Fruit fly (Drosophila melanogaster) whole organism, prepupa: ENCODE measurements around the gene CG18130.

Experiments
- CG10669 ChIP-seq: fragments of 200-800 bp; sonication (Bioruptor generic); optimal IDR thresholded peaks from 3 replicates; lab custom pipeline; 2018; ENCODE audit warnings: missing biosample characterization, mild to moderate bottlenecking, missing genetic modification characterization, moderate library complexity
- CG11762 ChIP-seq: fragments of 200-800 bp; sonication (Bioruptor generic); optimal IDR thresholded peaks from 3 replicates; lab custom pipeline; 2016; ENCODE audit warnings: missing biosample characterization, missing genetic modification characterization; ENCODE audit not compliant: insufficient read depth
- CG11902 ChIP-seq: fragments of 200-800 bp; sonication (Bioruptor generic); optimal IDR thresholded peaks from 3 replicates; lab custom pipeline; 2016; ENCODE audit warnings: missing biosample characterization, missing genetic modification characterization
- CG15336 ChIP-seq: fragments of 200-800 bp; sonication (Bioruptor generic); IDR thresholded peaks from 2 replicates; pipeline ENCODE4 v1.3.6; 2022; ENCODE audit warnings: missing biosample characterization, missing genetic modification characterization
- CG3032 ChIP-seq: fragments of 200-800 bp; optimal IDR thresholded peaks from 2 replicates; lab custom pipeline; 2019; ENCODE audit warnings: missing biosample characterization, mild to moderate bottlenecking, missing genetic modification characterization, moderate library complexity
- CG32006 ChIP-seq: fragments of 200-800 bp; sonication (Bioruptor generic); optimal IDR thresholded peaks from 3 replicates; lab custom pipeline; 2017; ENCODE audit warnings: missing biosample characterization, mild to moderate bottlenecking, missing genetic modification characterization
- CG34406 ChIP-seq: fragments of 200-800 bp; sonication (Bioruptor generic); optimal IDR thresholded peaks from 3 replicates; lab custom pipeline; 2016; ENCODE audit warnings: missing biosample characterization, missing genetic modification characterization
- CG6163 ChIP-seq: fragments of 200-800 bp; sonication (Bioruptor generic); IDR thresholded peaks from 3 replicates; pipeline ENCODE4 v1.3.6; 2022; ENCODE audit warnings: missing biosample characterization, missing genetic modification characterization
- CG6792 ChIP-seq: fragments of 200-800 bp; sonication (Bioruptor generic); optimal IDR thresholded peaks from 3 replicates; lab custom pipeline; 2016; ENCODE audit warnings: missing biosample characterization, missing genetic modification characterization
- CG6808 ChIP-seq: fragments of 200-800 bp; sonication (Bioruptor generic); optimal IDR thresholded peaks from 3 replicates; lab custom pipeline; 2017; ENCODE audit warnings: missing biosample characterization, missing genetic modification characterization, mild to moderate bottlenecking, moderate library complexity, missing genetic modification reagents
- CG6854 ChIP-seq: fragments of 200-800 bp; sonication (Bioruptor generic); optimal IDR thresholded peaks from 2 replicates; lab custom pipeline; 2017; ENCODE audit warnings: missing biosample characterization, mild to moderate bottlenecking, missing genetic modification characterization
- CG8119 ChIP-seq: fragments of 200-800 bp; sonication (Bioruptor generic); IDR thresholded peaks from 3 replicates; pipeline ENCODE4 v1.3.6; 2022; ENCODE audit warnings: missing biosample characterization, missing genetic modification characterization
- CG8632 ChIP-seq: fragments of 200-800 bp; sonication (Bioruptor generic); optimal IDR thresholded peaks from 3 replicates; lab custom pipeline; 2016; ENCODE audit warnings: missing biosample characterization, missing genetic modification characterization
- Eip78C ChIP-seq: fragments of 200-800 bp; sonication (Bioruptor generic); peaks from one replicate; lab custom pipeline; 2016; ENCODE audit warnings: missing biosample characterization, missing genetic modification characterization
- Eip93F ChIP-seq: fragments of 200-800 bp; sonication (Bioruptor generic); optimal IDR thresholded peaks from 2 replicates; lab custom pipeline; 2016; ENCODE audit warnings: missing biosample characterization, mild to moderate bottlenecking, missing genetic modification characterization
- Ets21C ChIP-seq: fragments of 200-800 bp; sonication (Bioruptor generic); optimal IDR thresholded peaks from 3 replicates; lab custom pipeline; 2016; ENCODE audit warnings: missing biosample characterization, missing genetic modification characterization
- Ets96B ChIP-seq: fragments of 200-800 bp; optimal IDR thresholded peaks from 2 replicates; lab custom pipeline; 2019; ENCODE audit warnings: missing biosample characterization, mild to moderate bottlenecking, missing genetic modification characterization, moderate library complexity
- Gug ChIP-seq: fragments of 200-800 bp; sonication (Bioruptor generic); IDR thresholded peaks from 2 replicates; pipeline ENCODE4 v1.3.6; 2022; ENCODE audit warnings: missing biosample characterization, missing genetic modification characterization
- Hr38 ChIP-seq: sonication (Bioruptor generic); optimal IDR thresholded peaks from 2 replicates; lab custom pipeline; 2016; ENCODE audit warnings: missing biosample characterization, missing genetic modification characterization
- Hr39 ChIP-seq: fragments of 200-800 bp; sonication (Bioruptor generic); optimal IDR thresholded peaks from 2 replicates; lab custom pipeline; 2016; ENCODE audit warnings: missing biosample characterization, missing genetic modification characterization
- Hr4 ChIP-seq: fragments of 200-800 bp; sonication (Bioruptor generic); optimal IDR thresholded peaks from 3 replicates; lab custom pipeline; 2016; ENCODE audit warnings: missing biosample characterization, missing genetic modification characterization
- Lpt ChIP-seq: fragments of 200-800 bp; sonication (Bioruptor generic); optimal IDR thresholded peaks from 3 replicates; lab custom pipeline; 2016; ENCODE audit warnings: missing biosample characterization, missing genetic modification characterization
- Smox ChIP-seq: fragments of 200-800 bp; sonication (Bioruptor generic); optimal IDR thresholded peaks from 3 replicates; lab custom pipeline; 2016; ENCODE audit warnings: missing biosample characterization, missing genetic modification characterization
- Sox14 ChIP-seq: fragments of 200-800 bp; sonication (Bioruptor generic); optimal IDR thresholded peaks from 3 replicates; lab custom pipeline; 2016; ENCODE audit warnings: missing biosample characterization, missing genetic modification characterization
- Sox15 ChIP-seq: fragments of 200-800 bp; sonication (Bioruptor generic); optimal IDR thresholded peaks from 3 replicates; lab custom pipeline; 2016; ENCODE audit warnings: missing biosample characterization, missing genetic modification characterization
- achi ChIP-seq: fragments of 200-800 bp; sonication (Bioruptor generic); optimal IDR thresholded peaks from 3 replicates; lab custom pipeline; 2016; ENCODE audit warnings: missing biosample characterization, missing genetic modification characterization
- acj6 ChIP-seq: fragments of 200-800 bp; sonication (Bioruptor generic); optimal IDR thresholded peaks from 3 replicates; lab custom pipeline; 2016; ENCODE audit warnings: missing biosample characterization, missing genetic modification characterization
- cyc ChIP-seq: fragments of 200-800 bp; sonication (Bioruptor generic); optimal IDR thresholded peaks from 3 replicates; lab custom pipeline; 2016; ENCODE audit warnings: missing biosample characterization, missing genetic modification characterization
- dac ChIP-seq: fragments of 200-800 bp; sonication (Bioruptor generic); optimal IDR thresholded peaks from 2 replicates; lab custom pipeline; 2017; ENCODE audit warnings: missing biosample characterization, mild to moderate bottlenecking, missing genetic modification characterization
- eg ChIP-seq: fragments of 200-800 bp; sonication (Bioruptor generic); IDR thresholded peaks from 3 replicates; pipeline ENCODE4 v1.3.6; 2022; ENCODE audit warnings: missing biosample characterization, missing genetic modification characterization
- fd59A ChIP-seq: fragments of 200-800 bp; sonication (Bioruptor generic); optimal IDR thresholded peaks from 2 replicates; lab custom pipeline; 2017; ENCODE audit warnings: missing biosample characterization, mild to moderate bottlenecking, missing genetic modification characterization, missing genetic modification reagents
- fd85E ChIP-seq: fragments of 200-800 bp; sonication (Bioruptor generic); optimal IDR thresholded peaks from 3 replicates; lab custom pipeline; 2016; ENCODE audit warnings: missing biosample characterization, missing genetic modification characterization
- lz ChIP-seq: fragments of 200-800 bp; sonication (Bioruptor generic); optimal IDR thresholded peaks from 3 replicates; lab custom pipeline; 2016; ENCODE audit warnings: missing biosample characterization, missing genetic modification characterization
- net ChIP-seq: fragments of 200-800 bp; sonication (Bioruptor generic); optimal IDR thresholded peaks from 3 replicates; lab custom pipeline; 2016; ENCODE audit warnings: missing biosample characterization, missing genetic modification characterization
- pdm3 ChIP-seq: fragments of 200-800 bp; sonication (Bioruptor generic); optimal IDR thresholded peaks from 3 replicates; lab custom pipeline; 2016; ENCODE audit warnings: missing biosample characterization, missing genetic modification characterization
- spab ChIP-seq: fragments of 200-800 bp; sonication (Bioruptor generic); optimal IDR thresholded peaks from 2 replicates; lab custom pipeline; 2017; ENCODE audit warnings: missing biosample characterization, mild to moderate bottlenecking, missing genetic modification characterization, missing genetic modification reagents
- ss ChIP-seq, 2 experiments: fragments of 200-800 bp; sonication (Bioruptor generic); optimal IDR thresholded peaks; 2 replicates in 1 of 2; 3 replicates in 1 of 2; lab custom pipeline; 2017 to 2018; ENCODE audit warnings: mild to moderate bottlenecking in 2 of 2, missing biosample characterization in 2 of 2, missing genetic modification characterization in 2 of 2, moderate library complexity in 1 of 2
- vri ChIP-seq: fragments of 200-800 bp; sonication (Bioruptor generic); optimal IDR thresholded peaks from 3 replicates; lab custom pipeline; 2016; ENCODE audit warnings: missing biosample characterization, mild to moderate bottlenecking, missing genetic modification characterization

Gene CG18130

DNA sequence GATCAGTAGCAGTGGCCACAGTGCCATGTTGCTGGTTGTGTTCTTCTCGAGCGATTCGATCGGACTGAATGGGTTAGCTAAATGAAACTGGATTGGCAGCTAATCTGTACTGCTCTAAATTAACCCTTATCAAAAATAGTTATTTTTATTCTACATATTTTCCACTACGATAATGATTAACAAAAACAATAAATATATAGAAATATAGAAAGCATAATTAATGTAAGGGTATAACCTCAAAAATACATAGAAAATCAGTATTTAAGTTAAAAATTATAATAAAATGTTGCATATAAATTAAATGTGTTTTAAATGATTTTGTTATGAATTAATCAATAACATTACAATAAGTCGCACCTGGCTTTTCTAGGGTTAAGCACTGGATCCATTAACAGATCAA, 38.8 kb upstream of the CG18130 start, which contains the start of gene Cyp311a1:
Gene Cyp311a1, minus strand, starts transcription at position 66 of the 400 bp plus-strand sequence.
- TF ChIP-seq Hr38 (GFP tag; lab: Kevin White, UChicago), result no peak
- TF ChIP-seq CG11902, result no peak
- no peak for TF ChIP-seq Hr39 (GFP tag; lab: Kevin White, UChicago)
- TF ChIP-seq CG15336, result peak; percentile 52; the same call in 1 of the 2 replicates
- peak; percentile 43 for TF ChIP-seq Eip78C (GFP tag; lab: Kevin White, UChicago)
- peak; percentile 39; the same call in 1 of the 3 replicates for TF ChIP-seq CG8119 (GFP tag; lab: Robert Waterston, UW)
- 0 out of 3 replicates have a peak, but pooled peaks have one; percentile 7 for TF ChIP-seq eg (GFP tag; lab: Robert Waterston, UW)
- TF ChIP-seq Hr4 (GFP tag; lab: Kevin White, UChicago), result no peak
- no peak for TF ChIP-seq Eip93F (GFP tag; lab: Kevin White, UChicago)
- TF ChIP-seq CG34406 (GFP tag; lab: Kevin White, UChicago), result no peak
- TF ChIP-seq spab (GFP tag; lab: Kevin White, UChicago), result no peak
- TF ChIP-seq cyc, result no peak
- no peak for TF ChIP-seq CG6792 (GFP tag; lab: Kevin White, UChicago)

DNA sequence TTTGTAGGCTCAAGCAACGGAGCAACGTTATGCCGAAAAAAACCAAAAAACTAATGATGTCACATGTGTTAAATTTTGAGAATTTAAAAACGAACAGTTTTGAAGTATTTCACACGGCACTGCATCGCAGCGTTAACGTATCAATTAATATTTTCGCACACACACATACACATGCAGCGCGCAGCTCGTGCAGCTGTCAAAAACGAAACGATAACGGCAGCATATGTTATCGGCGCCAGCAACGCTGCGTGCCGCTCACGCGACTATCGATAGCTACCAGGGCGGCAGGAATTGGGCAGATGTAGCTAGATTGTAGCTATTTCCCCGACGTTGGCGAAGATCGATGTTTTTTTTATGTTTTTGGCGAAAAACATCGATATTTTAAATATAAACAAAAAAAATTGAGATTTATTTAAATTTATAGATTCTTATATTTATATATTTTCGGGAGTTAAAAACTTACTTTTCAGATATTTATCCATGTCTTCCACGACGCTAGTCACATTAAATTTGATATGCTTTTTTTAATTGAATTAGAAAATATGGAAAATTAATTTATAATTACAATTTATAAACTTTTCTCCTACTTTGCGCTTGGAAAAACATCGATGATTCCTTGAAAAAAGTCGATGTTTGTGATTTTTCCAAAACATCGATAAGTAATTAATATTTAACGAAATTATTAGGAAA, 36.4 kb upstream of the CG18130 start, which contains the start of gene Usp7:
Gene Usp7, minus strand, starts transcription at position 208 of the 690 bp plus-strand sequence.
- TF ChIP-seq lz (GFP tag; lab: Kevin White, UChicago) (no peak), ss (GFP tag; optimal IDR thresholded peaks at IDR 0.05; lab: Kevin White, UChicago) (peak in 1 of 2 experiments; percentile 47), Lpt (GFP tag; lab: Kevin White, UChicago) (no peak), vri (GFP tag; lab: Kevin White, UChicago) (no peak), achi (GFP tag; lab: Kevin White, UChicago) (peak; percentile 97), CG11902 (no peak), CG6854 (GFP tag; lab: Kevin White, UChicago) (no peak), CG6163 (GFP tag; lab: Robert Waterston, UW) (no peak), CG32006 (GFP tag; lab: Kevin White, UChicago) (no peak), CG15336 (0 out of 2 replicates have a peak, but pooled peaks have one; percentile 33), fd85E (GFP tag; lab: Kevin White, UChicago) (no peak), net (GFP tag; lab: Kevin White, UChicago) (no peak), spab (GFP tag; lab: Kevin White, UChicago) (no peak), Eip78C (GFP tag; lab: Kevin White, UChicago) (peak; percentile 67), CG8632 (GFP tag; lab: Kevin White, UChicago) (no peak), Ets21C (GFP tag; lab: Kevin White, UChicago) (no peak), Sox14 (no peak), Ets96B (no peak), CG3032 (tag; lab: Kevin White, UChicago) (peak; percentile 25), CG6808 (GFP tag; lab: Kevin White, UChicago) (no peak), pdm3 (no peak), Gug (no peak), acj6 (GFP tag; lab: Kevin White, UChicago) (no peak), Sox15 (GFP tag; lab: Kevin White, UChicago) (no peak), Smox (GFP tag; lab: Kevin White, UChicago) (no peak), fd59A (GFP tag; lab: Kevin White, UChicago) (no peak), CG11762 (no peak), dac (GFP tag; lab: Kevin White, UChicago) (no peak), eg (GFP tag; lab: Robert Waterston, UW) (0 out of 3 replicates have a peak, but pooled peaks have one; percentile 36), CG10669 (GFP tag; lab: Kevin White, UChicago) (no peak)
